Worm (Caenorhabditis elegans): ENCODE data around the gene C18B10.6.

DNA sequence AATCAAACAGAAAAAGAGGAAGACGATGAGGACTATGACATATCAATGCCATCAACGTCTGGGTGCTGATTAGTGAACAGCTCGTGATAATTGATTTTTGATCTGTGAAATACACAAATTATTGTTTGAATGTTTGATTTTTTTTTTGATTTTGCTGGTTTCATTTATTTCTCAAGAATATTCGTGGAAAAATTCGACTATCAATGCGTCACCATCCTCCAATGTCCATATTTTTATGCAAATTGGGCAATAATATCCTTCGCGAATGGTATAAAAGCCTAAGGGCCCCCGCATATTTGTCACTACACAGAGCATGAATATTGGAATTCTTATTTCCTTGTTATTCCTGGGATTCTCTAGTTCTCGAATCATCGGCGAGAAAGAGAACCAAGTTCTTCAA lies 41.0 kb downstream of the C18B10.6 start, which contains the start of gene try-13:
- TF ChIP-seq ama-1 (optimal IDR thresholded peaks at IDR 0.05) (no peak), fkh-10 (GFP tag; optimal IDR thresholded peaks at IDR 0.05) (no peak), ceh-18 (tag; optimal IDR thresholded peaks at IDR 0.05) (no peak), nhr-11 (tag; optimal IDR thresholded peaks at IDR 0.05) (no peak), nfya-1 (tag; optimal IDR thresholded peaks at IDR 0.05) (no peak), dmd-4 (tag; optimal IDR thresholded peaks at IDR 0.05; ENCODE audit: borderline replicate concordance) (no peak), unc-3 (GFP tag; conservative IDR thresholded peaks at IDR 0.05) (no peak), unc-3 (tag; optimal IDR thresholded peaks at IDR 0.05) (no peak), madf-2 (tag; optimal IDR thresholded peaks at IDR 0.05) (no peak), gmeb-2 (tag; optimal IDR thresholded peaks at IDR 0.05) (no peak), hlh-30 (tag; optimal IDR thresholded peaks at IDR 0.05; ENCODE audit: insufficient read depth) (no peak), pag-3 (tag; optimal IDR thresholded peaks at IDR 0.05; ENCODE audit: borderline replicate concordance) (no peak), fkh-6 (tag; optimal IDR thresholded peaks at IDR 0.05) (no peak), ceh-34 (tag; optimal IDR thresholded peaks at IDR 0.05) (no peak)
